Worm (Caenorhabditis elegans): ENCODE measurements around the gene C09E7.4.

DNA sequence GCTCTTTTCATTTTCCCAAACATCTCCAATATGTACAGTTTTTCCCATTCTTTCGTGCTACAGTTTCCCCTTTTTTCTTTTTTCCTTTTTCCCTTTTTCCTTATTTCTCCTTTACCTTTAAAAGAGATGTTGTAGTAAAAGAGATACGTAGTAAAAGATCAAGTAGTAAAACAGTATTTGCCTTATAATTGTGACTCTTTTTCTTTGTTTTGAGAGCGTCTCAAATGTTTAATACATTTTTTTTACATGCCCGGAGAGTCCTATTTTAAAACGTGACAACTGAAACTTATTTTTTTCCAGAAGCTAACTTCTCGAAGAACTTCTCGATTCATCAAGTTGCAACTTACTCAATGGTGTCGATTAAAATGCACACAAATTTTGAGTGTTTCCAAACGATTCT lies 29.0 kb downstream of the C09E7.4 start, which contains the start of gene F23F12.12:
- TF ChIP-seq elt-3 (tag; optimal IDR thresholded peaks at IDR 0.05) (no peak), sptf-1 (tag; optimal IDR thresholded peaks at IDR 0.05) (no peak), cnd-1 (tag; optimal IDR thresholded peaks at IDR 0.05) (no peak), snpc-4 (tag; optimal IDR thresholded peaks at IDR 0.05) (no peak)
